Worm (Caenorhabditis elegans): ENCODE results near the gene chil-7.

Gene chil-7

ce11 chrII:9872961-9873360, 2.0 kb upstream of the chil-7 start, which contains the start of gene chil-8 (continued):
- no peak for TF ChIP-seq K11D2.4 (GFP tag; IDR thresholded peaks at IDR 0.05)

ce11 chrII:9868698-9869097, 2.3 kb downstream of the chil-7 start, which contains the start of gene old-1:
Gene old-1 (minus strand): TSS chrII:9868747.
- TF ChIP-seq ekl-4 (GFP tag; IDR thresholded peaks at IDR 0.05) (no peak), nhr-179 (tag; optimal IDR thresholded peaks at IDR 0.05) (no peak), ztf-26 (tag; optimal IDR thresholded peaks at IDR 0.05) (no peak), nhr-80 (tag; optimal IDR thresholded peaks at IDR 0.05) (no peak), F10E7.11 (tag; optimal IDR thresholded peaks at IDR 0.05) (no peak), repo-1 (tag; optimal IDR thresholded peaks at IDR 0.05) (no peak), B0336.3 (GFP tag; IDR thresholded peaks at IDR 0.05) (no peak), nhr-27 (tag; optimal IDR thresholded peaks at IDR 0.05) (no peak), aptf-2 (GFP tag; conservative IDR thresholded peaks at IDR 0.05) (no peak), lin-40 (tag; optimal IDR thresholded peaks at IDR 0.05) (no peak), ets-4 (GFP tag; optimal IDR thresholded peaks at IDR 0.05) (no peak), ceh-79 (tag; optimal IDR thresholded peaks at IDR 0.05) (no peak), lir-1 (GFP tag; conservative IDR thresholded peaks at IDR 0.05) (no peak), snpc-1.1 (tag; optimal IDR thresholded peaks at IDR 0.05; ENCODE audit: insufficient read depth) (no peak), hlh-26 (GFP tag; conservative IDR thresholded peaks at IDR 0.05) (no peak), madf-6 (GFP tag; IDR thresholded peaks at IDR 0.05) (no peak), sea-2 (GFP tag; IDR thresholded peaks at IDR 0.05) (no peak), egl-44 (GFP tag; IDR thresholded peaks at IDR 0.05) (no peak), ccch-3 (GFP tag; optimal IDR thresholded peaks at IDR 0.05) (no peak)

ce11 chrII:9868207-9868606, 2.8 kb downstream of the chil-7 start:
- TF ChIP-seq C17E4.6 (GFP tag; IDR thresholded peaks at IDR 0.05) (no peak), nfyb-1 (GFP tag; IDR thresholded peaks at IDR 0.05) (no peak), repo-1 (tag; optimal IDR thresholded peaks at IDR 0.05) (no peak), rec-8 (tag; optimal IDR thresholded peaks at IDR 0.05) (no peak), Y53G8AR.9 (GFP tag; conservative IDR thresholded peaks at IDR 0.05) (no peak), mes-4 (tag; optimal IDR thresholded peaks at IDR 0.05) (no peak), hsf-1 (GFP tag; IDR thresholded peaks at IDR 0.05) (no peak), F23B12.7 (tag; optimal IDR thresholded peaks at IDR 0.05; ENCODE audit: insufficient read depth) (no peak), aptf-3 (GFP tag; IDR thresholded peaks at IDR 0.05) (no peak), T26A5.8 (tag; optimal IDR thresholded peaks at IDR 0.05) (no peak), bed-2 (GFP tag; IDR thresholded peaks at IDR 0.05) (no peak), nhr-80 (tag; optimal IDR thresholded peaks at IDR 0.05) (no peak), Y53F4B.3 (GFP tag; IDR thresholded peaks at IDR 0.05) (no peak), zim-3 (tag; optimal IDR thresholded peaks at IDR 0.05) (no peak), snpc-1.3 (tag; optimal IDR thresholded peaks at IDR 0.05; ENCODE audit: insufficient read depth) (no peak), akir-1 (GFP tag; optimal IDR thresholded peaks at IDR 0.05) (no peak), sea-2 (GFP tag; IDR thresholded peaks at IDR 0.05) (no peak), attf-6 (GFP tag; IDR thresholded peaks at IDR 0.05) (no peak), aptf-2 (GFP tag; conservative IDR thresholded peaks at IDR 0.05) (no peak), madf-10 (tag; optimal IDR thresholded peaks at IDR 0.05) (no peak)

Data from whole organism, young adult.